Fruit fly (Drosophila melanogaster): ENCODE data around the gene wcy.

wcy gene

DNA sequence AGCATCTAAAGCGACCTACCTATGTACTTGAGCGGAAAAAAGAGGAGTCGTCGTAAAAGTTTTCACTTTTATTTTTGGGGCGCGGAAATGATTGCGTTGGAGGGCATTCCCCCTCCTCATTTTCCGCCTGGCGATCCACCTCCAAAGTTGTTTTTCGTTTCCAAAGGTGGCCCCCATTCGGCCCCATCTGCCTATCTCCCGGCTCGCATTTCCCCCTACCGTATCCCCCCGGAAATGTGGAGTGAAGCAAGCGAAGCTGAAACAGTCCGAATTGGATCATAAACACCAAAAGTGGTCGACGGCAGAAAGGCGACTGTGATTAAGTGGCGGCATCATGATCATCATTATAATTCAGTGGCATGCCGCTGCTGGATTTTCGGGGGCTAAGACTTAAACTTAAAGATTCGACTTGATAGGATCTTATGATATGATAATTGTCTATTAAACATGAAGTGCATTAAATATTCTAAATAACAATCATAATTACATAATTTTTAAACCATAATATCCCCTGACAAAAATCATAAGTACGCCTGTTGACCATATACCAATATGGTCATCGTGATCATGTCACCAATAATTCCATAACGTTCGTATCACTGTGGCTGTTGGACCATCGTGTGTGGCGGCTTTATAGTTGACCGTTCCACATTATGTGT lies 46.0 kb upstream of the wcy start:
- no peak for TF ChIP-seq CG9705 (GFP tag; optimal IDR thresholded peaks at IDR 0.05)
- peak; percentile 52 for TF ChIP-seq rgr (GFP tag; optimal IDR thresholded peaks at IDR 0.05)
- TF ChIP-seq h (GFP tag; optimal IDR thresholded peaks at IDR 0.05): peak; percentile 54
- TF ChIP-seq Hr78 (GFP tag; optimal IDR thresholded peaks at IDR 0.05): no peak
- TF ChIP-seq Vsx2 (GFP tag; optimal IDR thresholded peaks at IDR 0.05; ENCODE audit: partially characterized antibody): no peak
- TF ChIP-seq GATAd (GFP tag; optimal IDR thresholded peaks at IDR 0.05): no peak
- peak; percentile 11 for TF ChIP-seq sage (GFP tag; optimal IDR thresholded peaks at IDR 0.05)
- TF ChIP-seq Hnf4 (GFP tag; optimal IDR thresholded peaks at IDR 0.05): peak; percentile 14
- TF ChIP-seq foxo (GFP tag; optimal IDR thresholded peaks at IDR 0.05): peak in 1 of 2 experiments; percentile 63
- no peak for TF ChIP-seq woc (GFP tag; optimal IDR thresholded peaks at IDR 0.05)
- TF ChIP-seq psq (GFP tag; optimal IDR thresholded peaks at IDR 0.05): peak; percentile 47
- peak; percentile 50 for TF ChIP-seq ey (GFP tag; optimal IDR thresholded peaks at IDR 0.05)
- TF ChIP-seq CrebA (GFP tag; optimal IDR thresholded peaks at IDR 0.05; ENCODE audit: borderline replicate concordance): no peak
- TF ChIP-seq brk (GFP tag; optimal IDR thresholded peaks at IDR 0.05): no peak
- TF ChIP-seq pan (optimal IDR thresholded peaks at IDR 0.05): no peak
- no peak for TF ChIP-seq Myc (optimal IDR thresholded peaks at IDR 0.05)
- TF ChIP-seq usp (GFP tag; optimal IDR thresholded peaks at IDR 0.05): no peak
- TF ChIP-seq CG32264 (GFP tag; optimal IDR thresholded peaks at IDR 0.05): no peak
- TF ChIP-seq sv (GFP tag; optimal IDR thresholded peaks at IDR 0.05): peak; percentile 46
- no peak for TF ChIP-seq Mio (GFP tag; optimal IDR thresholded peaks at IDR 0.05)
- peak; percentile 28 for TF ChIP-seq Sp1 (GFP tag; optimal IDR thresholded peaks at IDR 0.05)
- peak; percentile 60 for TF ChIP-seq HLH106 (tag; optimal IDR thresholded peaks at IDR 0.05)
- no peak for TF ChIP-seq Rel (GFP tag; optimal IDR thresholded peaks at IDR 0.05)
- peak; percentile 36 for TF ChIP-seq Rel (tag; optimal IDR thresholded peaks at IDR 0.05)
- TF ChIP-seq fru (GFP tag; optimal IDR thresholded peaks at IDR 0.05): peak; percentile 44
- TF ChIP-seq br (GFP tag; optimal IDR thresholded peaks at IDR 0.05): peak; percentile 48
- no peak for TF ChIP-seq Hr83 (GFP tag; optimal IDR thresholded peaks at IDR 0.05; ENCODE audit: poor library complexity, severe bottlenecking)
- no peak for TF ChIP-seq Dfd (GFP tag; optimal IDR thresholded peaks at IDR 0.05)
- no peak for TF ChIP-seq dmrt93B (GFP tag; optimal IDR thresholded peaks at IDR 0.05)
- TF ChIP-seq OdsH (GFP tag; optimal IDR thresholded peaks at IDR 0.05): peak; percentile 56
- TF ChIP-seq Abd-B (GFP tag; optimal IDR thresholded peaks at IDR 0.05): no peak
- TF ChIP-seq dl (GFP tag; optimal IDR thresholded peaks at IDR 0.05; ENCODE audit: insufficient read depth in 1 of 2, partially characterized antibody in 2 of 2): no peak
- no peak for TF ChIP-seq jim (GFP tag; optimal IDR thresholded peaks at IDR 0.05)

DNA sequence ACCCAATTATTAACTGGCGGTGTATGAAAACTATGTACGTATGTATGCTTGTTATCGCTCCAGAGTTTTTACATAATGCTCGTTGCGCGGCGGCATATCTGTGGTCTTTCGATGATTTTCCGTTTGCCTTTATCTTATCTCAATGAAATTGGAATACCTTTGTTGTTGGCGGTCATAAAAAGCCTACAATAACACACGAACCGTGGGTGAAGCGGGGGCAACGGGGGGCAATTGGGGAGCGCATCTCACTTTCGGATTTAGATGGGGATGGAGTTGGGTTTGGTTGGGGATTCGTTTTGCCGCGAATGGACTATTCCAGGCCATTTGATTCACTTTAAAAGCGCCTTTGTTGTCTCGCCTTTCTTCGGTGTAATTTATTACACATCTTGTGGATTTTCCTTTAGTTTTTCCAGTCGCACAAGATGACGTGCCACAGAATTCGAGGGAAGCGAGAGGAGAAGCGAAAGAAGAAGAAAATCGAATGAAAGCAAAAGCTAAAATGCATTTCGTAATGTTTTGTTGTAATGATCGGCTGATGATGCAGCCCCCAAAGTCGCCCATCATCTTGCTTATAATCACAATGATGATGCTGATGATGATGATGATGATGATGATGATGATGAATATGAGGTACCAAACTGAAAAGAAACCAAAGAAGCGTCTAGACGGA lies 44.9 kb upstream of the wcy start:
- no peak for TF ChIP-seq Sp1 (GFP tag; optimal IDR thresholded peaks at IDR 0.05)
- TF ChIP-seq CrebA (GFP tag; optimal IDR thresholded peaks at IDR 0.05; ENCODE audit: borderline replicate concordance): no peak
- no peak for TF ChIP-seq CG32264 (GFP tag; optimal IDR thresholded peaks at IDR 0.05)
- TF ChIP-seq Abd-B (GFP tag; optimal IDR thresholded peaks at IDR 0.05): no peak
- TF ChIP-seq ey (GFP tag; optimal IDR thresholded peaks at IDR 0.05): no peak
- no peak for TF ChIP-seq sv (GFP tag; optimal IDR thresholded peaks at IDR 0.05)
- no peak for TF ChIP-seq dl (GFP tag; optimal IDR thresholded peaks at IDR 0.05; ENCODE audit: insufficient read depth in 1 of 2, partially characterized antibody in 2 of 2)
- TF ChIP-seq psq (GFP tag; optimal IDR thresholded peaks at IDR 0.05): no peak
- TF ChIP-seq fru (GFP tag; optimal IDR thresholded peaks at IDR 0.05): no peak
- no peak for TF ChIP-seq Hr78 (GFP tag; optimal IDR thresholded peaks at IDR 0.05)
- no peak for TF ChIP-seq dsf (GFP tag; optimal IDR thresholded peaks at IDR 0.05; ENCODE audit: borderline replicate concordance)
- TF ChIP-seq HLH106 (tag; optimal IDR thresholded peaks at IDR 0.05): no peak

DNA sequence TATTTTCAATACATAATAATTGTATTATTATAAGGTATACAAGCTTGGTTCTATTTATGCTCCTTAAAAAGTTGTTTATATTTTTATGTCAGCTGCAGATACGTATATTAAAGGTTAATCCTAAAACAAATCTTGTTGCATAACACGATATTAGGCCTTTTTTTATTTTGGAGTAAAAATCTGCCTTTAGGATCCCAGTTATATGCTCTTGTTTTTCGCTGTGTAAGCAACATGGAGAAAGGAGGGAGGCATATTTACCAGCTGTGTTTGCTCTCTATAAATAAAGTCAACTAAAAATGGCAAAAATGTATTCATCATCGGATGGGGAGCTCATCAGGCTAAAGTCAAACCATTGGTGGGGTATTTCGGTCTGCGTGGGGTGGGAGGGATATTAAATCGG lies 43.9 kb upstream of the wcy start:
- TF ChIP-seq Jra (GFP tag; optimal IDR thresholded peaks at IDR 0.05) (no peak), CrebA (GFP tag; optimal IDR thresholded peaks at IDR 0.05; ENCODE audit: borderline replicate concordance) (no peak), Mio (GFP tag; optimal IDR thresholded peaks at IDR 0.05) (no peak), Hnf4 (GFP tag; optimal IDR thresholded peaks at IDR 0.05) (no peak), CG9705 (GFP tag; optimal IDR thresholded peaks at IDR 0.05) (peak; percentile 1), Myc (optimal IDR thresholded peaks at IDR 0.05) (no peak), foxo (GFP tag; optimal IDR thresholded peaks at IDR 0.05) (peak in 1 of 2 experiments; percentile 52), h (GFP tag; optimal IDR thresholded peaks at IDR 0.05) (peak; percentile 40), Vsx2 (GFP tag; optimal IDR thresholded peaks at IDR 0.05; ENCODE audit: partially characterized antibody) (no peak), dmrt93B (GFP tag; optimal IDR thresholded peaks at IDR 0.05) (peak; percentile 33), CG32264 (GFP tag; optimal IDR thresholded peaks at IDR 0.05) (peak; percentile 29), fru (GFP tag; optimal IDR thresholded peaks at IDR 0.05) (peak; percentile 40), GATAd (GFP tag; optimal IDR thresholded peaks at IDR 0.05) (no peak), sv (GFP tag; optimal IDR thresholded peaks at IDR 0.05) (peak; percentile 7), br (GFP tag; optimal IDR thresholded peaks at IDR 0.05) (no peak), Hr78 (GFP tag; optimal IDR thresholded peaks at IDR 0.05) (no peak), psq (GFP tag; optimal IDR thresholded peaks at IDR 0.05) (peak; percentile 8), Sp1 (GFP tag; optimal IDR thresholded peaks at IDR 0.05) (peak; percentile 1), N (GFP tag; optimal IDR thresholded peaks at IDR 0.05) (no peak), Dif (GFP tag; optimal IDR thresholded peaks at IDR 0.05; ENCODE audit: partially characterized antibody) (no peak), dl (GFP tag; optimal IDR thresholded peaks at IDR 0.05; ENCODE audit: insufficient read depth in 1 of 2, partially characterized antibody in 2 of 2) (no peak), OdsH (GFP tag; optimal IDR thresholded peaks at IDR 0.05) (no peak), rgr (GFP tag; optimal IDR thresholded peaks at IDR 0.05) (peak; percentile 11), Dfd (GFP tag; optimal IDR thresholded peaks at IDR 0.05) (no peak), tai (GFP tag; optimal IDR thresholded peaks at IDR 0.05) (no peak), dsf (GFP tag; optimal IDR thresholded peaks at IDR 0.05; ENCODE audit: borderline replicate concordance) (no peak), Hr83 (GFP tag; optimal IDR thresholded peaks at IDR 0.05; ENCODE audit: poor library complexity, severe bottlenecking) (peak; percentile 94), Abd-B (GFP tag; optimal IDR thresholded peaks at IDR 0.05) (no peak), HLH106 (tag; optimal IDR thresholded peaks at IDR 0.05) (peak; percentile 26)
